Fruit fly (Drosophila melanogaster) whole organism, embryonic: ENCODE results near the gene CG34260.

Source experiments
- Abd-B ChIP-seq: fragments of 200-800 bp; sonication (Bioruptor generic); optimal IDR thresholded peaks from 2 replicates; lab custom pipeline; 2018; ENCODE audit warnings: missing biosample characterization, mild to moderate bottlenecking, missing genetic modification characterization, moderate library complexity
- B-H2 ChIP-seq: fragments of 200-800 bp; sonication (Bioruptor generic); optimal IDR thresholded peaks from 2 replicates; lab custom pipeline; 2018; ENCODE audit warnings: missing biosample characterization, mild to moderate bottlenecking, missing genetic modification characterization
- BEAF-32 ChIP-seq: fragments of 200-800 bp; sonication (Bioruptor generic); optimal IDR thresholded peaks from 3 replicates; lab custom pipeline; 2017; ENCODE audit warnings: missing biosample characterization, missing genetic modification characterization, mild to moderate bottlenecking, moderate library complexity, missing genetic modification reagents
- CG12071 ChIP-seq: fragments of 200-800 bp; sonication (Bioruptor generic); optimal IDR thresholded peaks from 3 replicates; lab custom pipeline; 2018; ENCODE audit warnings: missing biosample characterization, mild to moderate bottlenecking, missing genetic modification characterization
- CG12104 ChIP-seq: fragments of 200-800 bp; sonication (Bioruptor generic); optimal IDR thresholded peaks from 3 replicates; lab custom pipeline; 2016; ENCODE audit warnings: missing biosample characterization, missing genetic modification characterization
- CG12155 ChIP-seq: fragments of 200-800 bp; sonication (Bioruptor generic); optimal IDR thresholded peaks from 3 replicates; lab custom pipeline; 2016; ENCODE audit warnings: missing biosample characterization, missing genetic modification characterization
- CG12659 ChIP-seq: fragments of 200-800 bp; sonication (Bioruptor generic); optimal IDR thresholded peaks from 3 replicates; lab custom pipeline; 2017; ENCODE audit warnings: mild to moderate bottlenecking, missing biosample characterization, missing genetic modification reagents, missing genetic modification characterization
- CG1529 ChIP-seq: fragments of 200-800 bp; sonication (Bioruptor generic); optimal IDR thresholded peaks from 3 replicates; lab custom pipeline; 2018; ENCODE audit warnings: missing biosample characterization, missing genetic modification characterization
- CG16779 ChIP-seq: fragments of 200-800 bp; sonication (Bioruptor generic); IDR thresholded peaks from 2 replicates; pipeline ENCODE4 v1.3.6; 2022; ENCODE audit warnings: missing biosample characterization, missing genetic modification characterization
- CG16863 ChIP-seq: fragments of 200-800 bp; sonication (Bioruptor generic); optimal IDR thresholded peaks from 3 replicates; lab custom pipeline; 2016; ENCODE audit warnings: missing biosample characterization, missing genetic modification characterization
- CG17361 ChIP-seq: fragments of 200-800 bp; sonication (Bioruptor generic); IDR thresholded peaks from 3 replicates; pipeline ENCODE4 v1.3.6; 2022; ENCODE audit warnings: missing biosample characterization, missing genetic modification characterization
- CG18476 ChIP-seq: fragments of 200-800 bp; sonication (Bioruptor generic); optimal IDR thresholded peaks from 2 replicates; lab custom pipeline; 2016; ENCODE audit warnings: missing biosample characterization, mild to moderate bottlenecking, missing genetic modification characterization
- CG18599 ChIP-seq: fragments of 200-800 bp; sonication (Bioruptor generic); optimal IDR thresholded peaks from 3 replicates; lab custom pipeline; 2017; ENCODE audit warnings: missing biosample characterization, missing genetic modification characterization, mild to moderate bottlenecking, moderate library complexity, missing genetic modification reagents
- CG2116 ChIP-seq: fragments of 200-800 bp; sonication (Bioruptor generic); optimal IDR thresholded peaks from 3 replicates; lab custom pipeline; 2018; ENCODE audit warnings: missing biosample characterization, mild to moderate bottlenecking, missing genetic modification characterization
- CG4424 ChIP-seq: fragments of 200-800 bp; sonication (Bioruptor generic); optimal IDR thresholded peaks from 3 replicates; lab custom pipeline; 2016; ENCODE audit warnings: missing biosample characterization, missing genetic modification characterization
- CG5953 ChIP-seq: fragments of 200-800 bp; sonication (Bioruptor generic); IDR thresholded peaks from 2 replicates; pipeline ENCODE4 v1.3.6; 2022; ENCODE audit warnings: missing biosample characterization, missing genetic modification characterization
- CG6791 ChIP-seq: fragments of 200-800 bp; sonication (Bioruptor generic); IDR thresholded peaks from 3 replicates; pipeline ENCODE4 v1.3.6; 2022; ENCODE audit warnings: missing biosample characterization, missing genetic modification characterization; ENCODE audit not compliant: partially characterized antibody
- CG6854 ChIP-seq: fragments of 200-800 bp; sonication (Bioruptor generic); optimal IDR thresholded peaks from 3 replicates; lab custom pipeline; 2017; ENCODE audit warnings: missing biosample characterization, mild to moderate bottlenecking, missing genetic modification characterization
- CG7372 ChIP-seq: fragments of 200-800 bp; sonication (Bioruptor generic); IDR thresholded peaks from 2 replicates; pipeline ENCODE4 v1.3.6; 2022; ENCODE audit warnings: missing biosample characterization, missing genetic modification characterization
- CG8089 ChIP-seq: fragments of 200-800 bp; sonication (Bioruptor generic); optimal IDR thresholded peaks from 3 replicates; lab custom pipeline; 2016; ENCODE audit warnings: missing biosample characterization, missing genetic modification characterization
- CG9932 ChIP-seq: fragments of 200-800 bp; sonication (Bioruptor generic); IDR thresholded peaks from 2 replicates; pipeline ENCODE4 v1.3.6; 2022; ENCODE audit warnings: missing biosample characterization, missing genetic modification characterization
- Camta ChIP-seq: fragments of 200-800 bp; sonication (Bioruptor generic); optimal IDR thresholded peaks from 2 replicates; lab custom pipeline; 2016; ENCODE audit warnings: missing biosample characterization, missing genetic modification characterization
- Chrac-16 ChIP-seq: fragments of 200-800 bp; sonication (Bioruptor generic); optimal IDR thresholded peaks from 3 replicates; lab custom pipeline; 2016; ENCODE audit warnings: missing biosample characterization, missing genetic modification characterization
- Doc2 ChIP-seq: fragments of 200-800 bp; sonication (Bioruptor generic); IDR thresholded peaks from 2 replicates; pipeline ENCODE4 v1.3.6; 2022; ENCODE audit warnings: missing biosample characterization, missing genetic modification characterization
- Hmx ChIP-seq: fragments of 200-800 bp; sonication (Bioruptor generic); optimal IDR thresholded peaks from 2 replicates; lab custom pipeline; 2016; ENCODE audit warnings: missing biosample characterization, missing genetic modification characterization
- Lpt ChIP-seq: fragments of >200 bp; optimal IDR thresholded peaks from 2 replicates; lab custom pipeline; 2018; ENCODE audit warnings: missing biosample characterization, missing genetic modification characterization
- MTF-1 ChIP-seq: fragments of 200-800 bp; sonication (Bioruptor generic); optimal IDR thresholded peaks from 2 replicates; lab custom pipeline; 2018; ENCODE audit warnings: missing biosample characterization, mild to moderate bottlenecking, missing genetic modification characterization, borderline replicate concordance
- NFAT ChIP-seq: fragments of 200-800 bp; sonication (Bioruptor generic); IDR thresholded peaks from 2 replicates; pipeline ENCODE4 v1.3.6; 2022; ENCODE audit warnings: missing biosample characterization, missing genetic modification characterization
- Nf-YB ChIP-seq: fragments of 200-800 bp; sonication (Bioruptor generic); optimal IDR thresholded peaks from 3 replicates; lab custom pipeline; 2019; ENCODE audit warnings: missing biosample characterization, mild to moderate bottlenecking, missing genetic modification characterization, moderate library complexity
- Nf-YC ChIP-seq: fragments of 200-800 bp; optimal IDR thresholded peaks from 3 replicates; lab custom pipeline; 2019; ENCODE audit warnings: missing biosample characterization, mild to moderate bottlenecking, missing genetic modification characterization, moderate library complexity
- Ssrp ChIP-seq: fragments of 200-800 bp; sonication (Bioruptor generic); optimal IDR thresholded peaks from 2 replicates; lab custom pipeline; 2018; ENCODE audit warnings: missing biosample characterization, mild to moderate bottlenecking, missing genetic modification characterization, moderate library complexity
- ase ChIP-seq: fragments of 200-800 bp; sonication (Bioruptor generic); IDR thresholded peaks from 3 replicates; pipeline ENCODE4 v1.3.6; 2022; ENCODE audit warnings: missing biosample characterization, missing genetic modification characterization
- bbx ChIP-seq: fragments of 200-800 bp; sonication (Bioruptor generic); IDR thresholded peaks from 2 replicates; pipeline ENCODE4 v1.3.6; 2022; ENCODE audit warnings: missing biosample characterization, missing genetic modification characterization; ENCODE audit not compliant: partially characterized antibody
- chm ChIP-seq: fragments of 200-800 bp; sonication (Bioruptor generic); IDR thresholded peaks from 2 replicates; pipeline ENCODE4 v1.3.6; 2022; ENCODE audit warnings: missing biosample characterization, missing genetic modification characterization
- crol ChIP-seq: fragments of 200-800 bp; sonication (Bioruptor generic); IDR thresholded peaks from 2 replicates; pipeline ENCODE4 v1.3.6; 2022; ENCODE audit warnings: missing biosample characterization, missing genetic modification characterization
- danr ChIP-seq: fragments of 200-800 bp; sonication (Bioruptor generic); IDR thresholded peaks from 2 replicates; pipeline ENCODE4 v1.3.6; 2022; ENCODE audit warnings: missing biosample characterization, missing genetic modification characterization
- dm ChIP-seq: fragments of 200-800 bp; sonication (Bioruptor generic); optimal IDR thresholded peaks from 3 replicates; lab custom pipeline; 2016; ENCODE audit warnings: missing biosample characterization, missing genetic modification characterization
- inv ChIP-seq: fragments of 200-800 bp; sonication (Bioruptor generic); IDR thresholded peaks from 2 replicates; pipeline ENCODE4 v1.3.6; 2022; ENCODE audit warnings: missing biosample characterization, missing genetic modification characterization; ENCODE audit not compliant: partially characterized antibody
- lov ChIP-seq, 2 experiments: fragments of 200-800 bp in 1 of 2; fragments of >200 bp in 1 of 2; sonication (Bioruptor generic) in 1 of 2; IDR thresholded peaks in 1 of 2; optimal IDR thresholded peaks in 1 of 2; 2 replicates in 1 of 2; 3 replicates in 1 of 2; pipeline versions ENCODE4 v1.3.6 to Lab custom; 2017 to 2022; ENCODE audit warnings: missing biosample characterization in 1 of 2, missing genetic modification characterization in 1 of 2
- nerfin-2 ChIP-seq: fragments of 200-800 bp; sonication (Bioruptor generic); IDR thresholded peaks from 2 replicates; pipeline ENCODE4 v1.3.6; 2022; ENCODE audit warnings: missing biosample characterization, missing genetic modification characterization; ENCODE audit not compliant: partially characterized antibody
- org-1 ChIP-seq: fragments of 200-800 bp; sonication (Bioruptor generic); optimal IDR thresholded peaks from 2 replicates; lab custom pipeline; 2017; ENCODE audit warnings: missing biosample characterization, missing genetic modification characterization
- otp ChIP-seq: fragments of 200-800 bp; sonication (Bioruptor generic); IDR thresholded peaks from 3 replicates; pipeline ENCODE4, ENCODE4 v1.3.6; 2022; ENCODE audit warnings: missing biosample characterization, missing genetic modification characterization
- pb ChIP-seq: fragments of 200-800 bp; sonication (Bioruptor generic); optimal IDR thresholded peaks from 3 replicates; lab custom pipeline; 2016; ENCODE audit warnings: missing biosample characterization, missing genetic modification characterization
- psq ChIP-seq: fragments of 200-800 bp; sonication (Bioruptor generic); optimal IDR thresholded peaks from 2 replicates; lab custom pipeline; 2017; ENCODE audit warnings: missing biosample characterization, missing genetic modification characterization
- run ChIP-seq: fragments of 200-800 bp; sonication (Bioruptor generic); optimal IDR thresholded peaks from 3 replicates; lab custom pipeline; 2018; ENCODE audit warnings: missing biosample characterization, mild to moderate bottlenecking, missing genetic modification characterization
- sob ChIP-seq: fragments of 200-800 bp; sonication (Bioruptor generic); IDR thresholded peaks from 2 replicates; pipeline ENCODE4 v1.3.6; 2022; ENCODE audit warnings: missing biosample characterization, missing genetic modification characterization
- tap ChIP-seq: fragments of 200-800 bp; optimal IDR thresholded peaks from 3 replicates; lab custom pipeline; 2019; ENCODE audit warnings: missing biosample characterization, mild to moderate bottlenecking, missing genetic modification characterization, moderate library complexity
- zf30C ChIP-seq: fragments of 200-800 bp; sonication (Bioruptor generic); optimal IDR thresholded peaks from 3 replicates; lab custom pipeline; 2018; ENCODE audit warnings: missing biosample characterization, mild to moderate bottlenecking, missing genetic modification characterization
- zfh2 ChIP-seq: fragments of 200-800 bp; sonication (Bioruptor generic); optimal IDR thresholded peaks from 2 replicates; lab custom pipeline; 2016; ENCODE audit warnings: missing biosample characterization, missing genetic modification characterization

Gene CG34260

dm6 chr3L:20730323-20731238, 16.7 kb downstream of the CG34260 start, which contains the start of gene CG13252 (continued):
- TF ChIP-seq CG4424 (GFP tag; lab: Kevin White, UChicago), result no peak
- TF ChIP-seq lov (optimal IDR thresholded peaks at IDR 0.05; lab: Kevin White, UChicago), result no peak
- TF ChIP-seq lov (GFP tag; IDR thresholded peaks at IDR 0.05; lab: Robert Waterston, UW), result no peak
- no peak for TF ChIP-seq CG12659 (GFP tag; lab: Kevin White, UChicago)
- no peak for TF ChIP-seq CG1529
- no peak for TF ChIP-seq run
- TF ChIP-seq CG12104, result peak; percentile 44
- TF ChIP-seq Nf-YC (tag; lab: Kevin White, UChicago), result no peak
- no peak for TF ChIP-seq CG18476 (GFP tag; lab: Kevin White, UChicago)
- peak; percentile 29 for TF ChIP-seq MTF-1 (GFP tag; lab: Kevin White, UChicago)
- no peak for TF ChIP-seq BEAF-32 (GFP tag; lab: Kevin White, UChicago)
- TF ChIP-seq B-H2 (GFP tag; lab: Kevin White, UChicago), result no peak
- no peak for TF ChIP-seq danr (GFP tag; lab: Robert Waterston, UW)
- TF ChIP-seq CG9932 (GFP tag; lab: Robert Waterston, UW), result peak; percentile 11; the same call in 1 of the 2 replicates
- TF ChIP-seq Ssrp (tag; lab: Kevin White, UChicago), result no peak
- no peak for TF ChIP-seq Abd-B (GFP tag; lab: Kevin White, UChicago)
- TF ChIP-seq bbx (GFP tag; lab: Robert Waterston, UW), result no peak; the same call in 1 of the 2 replicates
- peak; percentile 20; the same call in 1 of the 2 replicates for TF ChIP-seq sob (GFP tag; lab: Robert Waterston, UW)
- no peak for TF ChIP-seq pb (GFP tag; lab: Kevin White, UChicago)
- peak; percentile 18 for TF ChIP-seq tap
- peak; percentile 26 for TF ChIP-seq CG2116 (GFP tag; lab: Kevin White, UChicago)
- TF ChIP-seq org-1, result no peak
- no peak for TF ChIP-seq CG12155 (GFP tag; lab: Kevin White, UChicago)
- TF ChIP-seq Doc2, result no peak
- TF ChIP-seq Nf-YB (GFP tag; lab: Kevin White, UChicago), result no peak
- no peak for TF ChIP-seq CG16863 (GFP tag; lab: Kevin White, UChicago)
- no peak for TF ChIP-seq zfh2
- TF ChIP-seq psq (GFP tag; lab: Kevin White, UChicago), result no peak
- no peak for TF ChIP-seq Camta (GFP tag; lab: Kevin White, UChicago)
- TF ChIP-seq otp (GFP tag; lab: Robert Waterston, UW), result no peak
- TF ChIP-seq ase (GFP tag; lab: Robert Waterston, UW), result no peak
- no peak for TF ChIP-seq CG8089 (GFP tag; lab: Kevin White, UChicago)
- peak; percentile 72 for TF ChIP-seq CG12071 (GFP tag; lab: Kevin White, UChicago)
- TF ChIP-seq Hmx (GFP tag; lab: Kevin White, UChicago), result no peak
- no peak for TF ChIP-seq dm (GFP tag; lab: Kevin White, UChicago)
- no peak for TF ChIP-seq zf30C (GFP tag; lab: Kevin White, UChicago)
- no peak for TF ChIP-seq Lpt (GFP tag; lab: Kevin White, UChicago)
- TF ChIP-seq inv (GFP tag; lab: Robert Waterston, UW), result no peak
- TF ChIP-seq CG16779 (GFP tag; lab: Robert Waterston, UW), result no peak
- TF ChIP-seq CG7372 (GFP tag; lab: Robert Waterston, UW), result no peak
- no peak for TF ChIP-seq NFAT (GFP tag; lab: Robert Waterston, UW)
- TF ChIP-seq CG17361 (GFP tag; lab: Robert Waterston, UW), result 0 out of 3 replicates have a peak, but pooled peaks have one; percentile 16
- peak; percentile 30 for TF ChIP-seq CG6854 (GFP tag; lab: Kevin White, UChicago)
- TF ChIP-seq Chrac-16 (GFP tag; lab: Kevin White, UChicago), result no peak
- TF ChIP-seq CG5953 (GFP tag; lab: Robert Waterston, UW), result no peak
- no peak for TF ChIP-seq nerfin-2
- no peak for TF ChIP-seq CG18599 (GFP tag; lab: Kevin White, UChicago)
- peak; percentile 50; the same call in 1 of the 2 replicates for TF ChIP-seq crol
- no peak for TF ChIP-seq CG6791 (GFP tag; lab: Robert Waterston, UW)
- TF ChIP-seq chm (GFP tag; lab: Robert Waterston, UW), result no peak
